Worm (Caenorhabditis elegans): ENCODE data around the gene mdt-29.

- TF ChIP-seq ama-1 (optimal IDR thresholded peaks at IDR 0.05) (no peak), ama-1 (GFP tag; optimal IDR thresholded peaks at IDR 0.05) (no peak), dpl-1 (GFP tag; optimal IDR thresholded peaks at IDR 0.05) (no peak), B0261.1 (tag; optimal IDR thresholded peaks at IDR 0.05) (no peak), unc-62 (GFP tag; optimal IDR thresholded peaks at IDR 0.05) (no peak), unc-130 (GFP tag; optimal IDR thresholded peaks at IDR 0.05) (no peak), egl-18 (GFP tag; IDR thresholded peaks at IDR 0.05) (no peak), sea-2 (GFP tag; IDR thresholded peaks at IDR 0.05) (no peak), F37B4.10 (GFP tag; IDR thresholded peaks at IDR 0.05) (no peak), nhr-80 (tag; optimal IDR thresholded peaks at IDR 0.05) (no peak), nfyb-1 (GFP tag; IDR thresholded peaks at IDR 0.05) (no peak)
These were observed 31.6 kb upstream of the mdt-29 start for ce11 chrIII:13741410-13741809.
